Worm (Caenorhabditis elegans): Measurements from ENCODE around the gene xdh-1.

DNA sequence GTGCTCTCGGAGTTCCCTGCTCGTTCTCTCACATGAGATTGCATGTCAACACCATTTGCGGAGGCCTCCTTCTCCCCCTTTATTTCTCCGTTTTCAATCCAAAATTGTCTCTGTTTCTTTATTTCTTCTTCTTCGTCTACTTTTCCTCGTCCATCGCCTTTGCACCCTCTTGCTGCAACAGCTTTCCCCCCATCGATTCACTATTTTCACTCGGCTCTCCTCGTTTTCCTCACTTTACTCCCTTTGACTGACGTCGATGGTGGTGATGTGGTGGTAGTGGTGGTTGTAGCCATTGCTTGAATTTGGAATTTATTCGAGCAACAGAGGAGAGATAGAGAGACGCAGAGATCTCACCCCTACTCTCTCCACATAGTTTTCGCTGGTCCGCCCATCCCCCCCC is 41.1 kb downstream of the xdh-1 start:
- TF ChIP-seq fos-1 (tag; optimal IDR thresholded peaks at IDR 0.05) = no peak
- no peak for TF ChIP-seq ama-1 (optimal IDR thresholded peaks at IDR 0.05)
- TF ChIP-seq fkh-10 (GFP tag; optimal IDR thresholded peaks at IDR 0.05) = peak; percentile 83
- no peak for TF ChIP-seq mdl-1 (tag; optimal IDR thresholded peaks at IDR 0.05)
- no peak for TF ChIP-seq ceh-16 (tag; optimal IDR thresholded peaks at IDR 0.05)
- no peak for TF ChIP-seq nhr-11 (tag; optimal IDR thresholded peaks at IDR 0.05)
- TF ChIP-seq sea-2 (GFP tag; optimal IDR thresholded peaks at IDR 0.05) = peak; percentile 50
- TF ChIP-seq nhr-12 (tag; optimal IDR thresholded peaks at IDR 0.05) = no peak
- TF ChIP-seq pha-4 (tag; optimal IDR thresholded peaks at IDR 0.05) = no peak
